Fruit fly (Drosophila melanogaster): ENCODE data around the gene CG18223.
A peak's percentile ranks its signal among the peaks of the same experiment; 100 is the strongest.

Gene CG18223

DNA sequence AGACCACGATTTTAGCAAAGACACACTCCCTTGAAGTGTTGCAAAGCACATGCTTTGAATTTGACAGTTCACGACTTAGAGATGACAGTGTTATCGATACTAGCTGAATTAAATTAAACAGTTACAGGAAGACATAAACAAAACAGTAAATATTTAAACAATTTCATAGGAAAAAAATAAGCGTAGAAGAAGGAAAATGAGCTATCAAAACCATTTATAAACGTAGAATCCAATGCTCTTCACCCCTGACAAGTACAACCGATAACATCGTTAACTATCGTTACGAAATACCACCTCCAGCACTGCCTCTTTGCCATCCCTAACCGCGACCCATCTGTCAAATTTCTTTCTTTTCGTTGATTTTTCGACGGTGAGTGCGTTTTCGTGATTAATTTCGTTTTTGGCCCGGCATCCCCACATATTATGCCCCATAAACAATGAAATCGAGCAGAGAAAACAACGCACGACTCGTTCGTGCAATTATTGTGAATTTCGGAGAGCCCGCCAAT lies 21.3 kb downstream of the CG18223 start, which contains the start of gene RpL26 (continued):
- peak; percentile 85 for TF ChIP-seq tna (GFP tag; IDR thresholded peaks at IDR 0.05; ENCODE audit: partially characterized antibody)
- TF ChIP-seq CG14965 (GFP tag; optimal IDR thresholded peaks at IDR 0.05; ENCODE audit: borderline replicate concordance), result no peak
- TF ChIP-seq CG18619 (GFP tag; optimal IDR thresholded peaks at IDR 0.05), result peak; percentile 73
- TF ChIP-seq CG7372 (GFP tag; IDR thresholded peaks at IDR 0.05), result peak; percentile 82
- TF ChIP-seq mirr (GFP tag; optimal IDR thresholded peaks at IDR 0.05), result no peak
- TF ChIP-seq CG4360 (GFP tag; IDR thresholded peaks at IDR 0.05), result no peak
- TF ChIP-seq CG2875 (GFP tag; optimal IDR thresholded peaks at IDR 0.05), result no peak
- no peak for TF ChIP-seq sqz (GFP tag; optimal IDR thresholded peaks at IDR 0.05)
- peak; percentile 96 for TF ChIP-seq Mes4 (GFP tag; optimal IDR thresholded peaks at IDR 0.05)
- TF ChIP-seq grau (tag; optimal IDR thresholded peaks at IDR 0.05), result peak; percentile 83
- TF ChIP-seq HLH4C (GFP tag; IDR thresholded peaks at IDR 0.05; ENCODE audit: partially characterized antibody), result peak; percentile 93
- TF ChIP-seq CG4328 (GFP tag; optimal IDR thresholded peaks at IDR 0.05), result peak; percentile 77
- TF ChIP-seq al (GFP tag; IDR thresholded peaks at IDR 0.05), result peak; percentile 78
- peak; percentile 98 for TF ChIP-seq inv (GFP tag; IDR thresholded peaks at IDR 0.05; ENCODE audit: partially characterized antibody)
- peak; percentile 72 for TF ChIP-seq Bteb2 (GFP tag; optimal IDR thresholded peaks at IDR 0.05)
- peak; percentile 95 for TF ChIP-seq Sin3A (optimal IDR thresholded peaks at IDR 0.05)
- no peak for TF ChIP-seq Six4 (GFP tag; optimal IDR thresholded peaks at IDR 0.05)
- peak; percentile 41 for TF ChIP-seq her (GFP tag; optimal IDR thresholded peaks at IDR 0.05)
- TF ChIP-seq Drgx (GFP tag; IDR thresholded peaks at IDR 0.05), result no peak
- TF ChIP-seq CG11456 (GFP tag; IDR thresholded peaks at IDR 0.05), result no peak
- no peak for TF ChIP-seq zf30C (GFP tag; optimal IDR thresholded peaks at IDR 0.05)
- no peak for TF ChIP-seq jigr1 (GFP tag; IDR thresholded peaks at IDR 0.05)
- no peak for TF ChIP-seq kni (GFP tag; optimal IDR thresholded peaks at IDR 0.05)
- peak; percentile 75 for TF ChIP-seq CG2712 (tag; optimal IDR thresholded peaks at IDR 0.05)
- TF ChIP-seq CG17385 (GFP tag; optimal IDR thresholded peaks at IDR 0.05), result peak; percentile 74
- peak; percentile 48 for TF ChIP-seq CG1233 (GFP tag; optimal IDR thresholded peaks at IDR 0.05)
- TF ChIP-seq Xbp1 (GFP tag; optimal IDR thresholded peaks at IDR 0.05), result peak; percentile 84
- peak; percentile 98 for TF ChIP-seq Ets65A (GFP tag)
- TF ChIP-seq MTF-1 (GFP tag; optimal IDR thresholded peaks at IDR 0.05; ENCODE audit: borderline replicate concordance), result peak; percentile 14
- TF ChIP-seq peb (GFP tag; IDR thresholded peaks at IDR 0.05), result peak; percentile 54; the same call in 1 of the 2 replicates
- no peak for TF ChIP-seq dmrt99B (tag; optimal IDR thresholded peaks at IDR 0.05)
- TF ChIP-seq Dll (GFP tag; IDR thresholded peaks at IDR 0.05; ENCODE audit: partially characterized antibody), result peak; percentile 98
- peak; percentile 56 for TF ChIP-seq CG17186 (GFP tag; optimal IDR thresholded peaks at IDR 0.05)
- TF ChIP-seq CG17829 (tag; optimal IDR thresholded peaks at IDR 0.05), result peak; percentile 76
- peak; percentile 66 for TF ChIP-seq CG8388 (GFP tag; optimal IDR thresholded peaks at IDR 0.05)
- TF ChIP-seq CG42726 (GFP tag; IDR thresholded peaks at IDR 0.05; ENCODE audit: partially characterized antibody), result no peak; the same call in none of the 2 replicates
- peak; percentile 80 for TF ChIP-seq slbo (GFP tag; IDR thresholded peaks at IDR 0.05)
- peak; percentile 32; the same call in 2 of the 3 replicates for TF ChIP-seq CG14050 (GFP tag; IDR thresholded peaks at IDR 0.05)
- TF ChIP-seq CG2120 (GFP tag; optimal IDR thresholded peaks at IDR 0.05), result peak; percentile 90
- TF ChIP-seq CG15696 (tag; optimal IDR thresholded peaks at IDR 0.05), result peak; percentile 72
- TF ChIP-seq Med (GFP tag), result peak; percentile 95
- peak; percentile 45 for TF ChIP-seq exex (tag; optimal IDR thresholded peaks at IDR 0.05)
- TF ChIP-seq kah (GFP tag; optimal IDR thresholded peaks at IDR 0.05), result peak; percentile 28
- no peak for TF ChIP-seq CG10565 (GFP tag; optimal IDR thresholded peaks at IDR 0.05)
- TF ChIP-seq CG4730 (GFP tag; IDR thresholded peaks at IDR 0.05), result 0 out of 2 replicates have a peak, but pooled peaks have one; percentile 52
- no peak for TF ChIP-seq jing (GFP tag; optimal IDR thresholded peaks at IDR 0.05)
- peak; percentile 83 for TF ChIP-seq CG7786 (GFP tag; optimal IDR thresholded peaks at IDR 0.05)
- TF ChIP-seq CG8478 (optimal IDR thresholded peaks at IDR 0.05), result no peak
- TF ChIP-seq repo (GFP tag; optimal IDR thresholded peaks at IDR 0.05), result peak; percentile 56
- TF ChIP-seq CG13287 (GFP tag; IDR thresholded peaks at IDR 0.05; ENCODE audit: partially characterized antibody), result peak; percentile 93
